Worm (Caenorhabditis elegans) whole organism, mixed stage, embryonic: Measurements from ENCODE around the gene C24H11.1.
A peak's percentile ranks its signal among the peaks of the same experiment; 100 is the strongest.
"Not testable (repeated sequence)": the region's sequence is repeated elsewhere in the genome, so short reads cannot be mapped to it uniquely, and the experiment has no call there.

Source experiments
- M03D4.4 ChIP-seq: sonication (generic microtip); optimal IDR thresholded peaks from 2 replicates; lab custom pipeline; 2017; ENCODE audit warnings: mild to moderate bottlenecking, missing genetic modification characterization, missing compliant biosample characterization
- bed-3 ChIP-seq: fragments of 200-800 bp; sonication (Bioruptor generic); optimal IDR thresholded peaks from 3 replicates; lab custom pipeline; 2018; ENCODE audit warnings: mild to moderate bottlenecking, missing genetic modification characterization, moderate library complexity, missing compliant biosample characterization
- blmp-1 ChIP-seq: fragments of 150-350 bp; optimal IDR thresholded peaks from 2 replicates; lab custom pipeline; 2014; ENCODE audit warnings: missing biosample characterization, missing genetic modification characterization
- ceh-39 ChIP-seq: fragments of 150-350 bp; optimal IDR thresholded peaks from 2 replicates; lab custom pipeline; 2014; ENCODE audit warnings: missing biosample characterization, missing genetic modification characterization
- ceh-43 ChIP-seq: fragments of 200-800 bp; sonication (Bioruptor generic); optimal IDR thresholded peaks from 2 replicates; lab custom pipeline; 2018; ENCODE audit warnings: mild to moderate bottlenecking, missing genetic modification characterization, moderate library complexity, missing compliant biosample characterization
- ceh-83 ChIP-seq: fragments of 200-800 bp; sonication (Bioruptor generic); optimal IDR thresholded peaks from 2 replicates; lab custom pipeline; 2018; ENCODE audit warnings: mild to moderate bottlenecking, missing genetic modification characterization, missing compliant biosample characterization
- ces-1 ChIP-seq: fragments of 150-350 bp; optimal IDR thresholded peaks from 2 replicates; lab custom pipeline; 2014; ENCODE audit warnings: missing biosample characterization, missing genetic modification reagents, missing genetic modification characterization
- cnd-1 ChIP-seq: fragments of 200-800 bp; sonication (Bioruptor generic); optimal IDR thresholded peaks from 2 replicates; lab custom pipeline; 2018; ENCODE audit warnings: mild to moderate bottlenecking, missing genetic modification characterization, missing compliant biosample characterization
- drap-1 ChIP-seq: fragments of 200-800 bp; sonication (Bioruptor generic); optimal IDR thresholded peaks from 3 replicates; lab custom pipeline; 2018; ENCODE audit warnings: mild to moderate bottlenecking, missing genetic modification characterization, missing compliant biosample characterization
- elt-1 ChIP-seq: sonication (generic microtip); optimal IDR thresholded peaks from 2 replicates; lab custom pipeline; 2017; ENCODE audit warnings: missing genetic modification characterization, mild to moderate bottlenecking, missing compliant biosample characterization, antibody characterized with exemption, moderate library complexity, borderline replicate concordance; ENCODE audit not compliant: insufficient read depth
- elt-3 ChIP-seq: fragments of 150-350 bp; optimal IDR thresholded peaks from 2 replicates; lab custom pipeline; 2014; ENCODE audit warnings: missing biosample characterization, missing genetic modification characterization
- flh-1 ChIP-seq: fragments of 200-800 bp; sonication (Bioruptor generic); optimal IDR thresholded peaks from 2 replicates; lab custom pipeline; 2018; ENCODE audit warnings: mild to moderate bottlenecking, missing genetic modification characterization, moderate library complexity, missing compliant biosample characterization
- hlh-1 ChIP-seq: fragments of 150-350 bp; optimal IDR thresholded peaks from 2 replicates; lab custom pipeline; 2014; ENCODE audit warnings: missing biosample characterization, missing genetic modification reagents, missing genetic modification characterization
- lin-13 ChIP-seq: fragments of 150-350 bp; optimal IDR thresholded peaks from 2 replicates; lab custom pipeline; 2014; ENCODE audit warnings: missing biosample characterization, missing genetic modification characterization
- lin-32 ChIP-seq: fragments of 200-800 bp; sonication (Bioruptor generic); optimal IDR thresholded peaks from 2 replicates; lab custom pipeline; 2018; ENCODE audit warnings: mild to moderate bottlenecking, missing genetic modification characterization, missing compliant biosample characterization
- lsy-2 ChIP-seq: fragments of 150-350 bp; optimal IDR thresholded peaks from 2 replicates; lab custom pipeline; 2014; ENCODE audit warnings: missing biosample characterization, missing genetic modification characterization
- mab-5 ChIP-seq: fragments of 150-350 bp; optimal IDR thresholded peaks from 2 replicates; lab custom pipeline; 2014; ENCODE audit warnings: missing biosample characterization, missing genetic modification characterization
- mls-2 ChIP-seq: sonication (generic microtip); optimal IDR thresholded peaks from 2 replicates; lab custom pipeline; 2016; ENCODE audit warnings: mild to moderate bottlenecking, missing genetic modification characterization, moderate library complexity, missing compliant biosample characterization
- nhr-2 ChIP-seq: fragments of 150-350 bp; optimal IDR thresholded peaks from 2 replicates; lab custom pipeline; 2014; ENCODE audit warnings: missing biosample characterization, missing genetic modification characterization
- nhr-237 ChIP-seq: fragments of 150-350 bp; optimal IDR thresholded peaks from 2 replicates; lab custom pipeline; 2014; ENCODE audit warnings: missing biosample characterization, missing genetic modification characterization
- nhr-28 ChIP-seq: fragments of 150-350 bp; optimal IDR thresholded peaks from 2 replicates; lab custom pipeline; 2014; ENCODE audit warnings: missing biosample characterization, missing genetic modification characterization
- nhr-76 ChIP-seq: sonication (generic microtip); optimal IDR thresholded peaks from 2 replicates; lab custom pipeline; 2017; ENCODE audit warnings: missing biosample characterization, missing genetic modification characterization
- pha-4 ChIP-seq: fragments of 150-350 bp; optimal IDR thresholded peaks from 2 replicates; lab custom pipeline; 2018; ENCODE audit warnings: missing biosample characterization, missing genetic modification reagents, missing genetic modification characterization
- sem-2 ChIP-seq: fragments of 200-800 bp; sonication (Bioruptor generic); optimal IDR thresholded peaks from 2 replicates; lab custom pipeline; 2018; ENCODE audit warnings: mild to moderate bottlenecking, missing genetic modification characterization, missing compliant biosample characterization
- tbx-8 ChIP-seq: fragments of 200-800 bp; sonication (Bioruptor generic); optimal IDR thresholded peaks from 2 replicates; lab custom pipeline; 2018; ENCODE audit warnings: mild to moderate bottlenecking, missing genetic modification characterization, moderate library complexity, missing compliant biosample characterization
- unc-39 ChIP-seq: fragments of 150-350 bp; optimal IDR thresholded peaks from 2 replicates; lab custom pipeline; 2014; ENCODE audit warnings: missing biosample characterization, missing genetic modification characterization
- unc-62 ChIP-seq: fragments of 150-350 bp; optimal IDR thresholded peaks from 2 replicates; lab custom pipeline; 2014; ENCODE audit warnings: missing biosample characterization, missing genetic modification reagents, missing genetic modification characterization
- zip-8 ChIP-seq: fragments of 150-350 bp; optimal IDR thresholded peaks from 2 replicates; lab custom pipeline; 2014; ENCODE audit warnings: missing biosample characterization, missing genetic modification characterization
- ztf-11 ChIP-seq: fragments of 150-350 bp; optimal IDR thresholded peaks from 2 replicates; lab custom pipeline; 2014; ENCODE audit warnings: missing biosample characterization, missing genetic modification characterization

The C24H11.1 gene

DNA sequence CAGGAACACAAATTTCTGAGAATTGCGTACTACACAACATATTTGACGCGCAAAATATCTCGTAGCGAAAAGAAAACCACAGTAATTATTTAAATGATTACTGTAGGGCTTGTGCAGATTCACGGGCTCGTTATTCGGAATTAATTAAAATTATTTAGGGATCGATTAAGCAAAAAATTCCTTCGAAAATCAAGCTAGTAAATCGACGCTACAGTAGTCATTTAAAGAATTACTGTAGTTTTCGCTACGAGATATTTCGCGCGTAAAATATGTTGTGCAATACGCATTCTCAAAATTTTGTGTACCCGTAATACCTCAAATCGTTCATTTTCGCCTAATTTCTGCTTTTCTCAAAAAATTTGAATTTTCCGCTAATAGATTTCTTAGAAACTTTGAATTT lies 36.7 kb upstream of the C24H11.1 start:
- TF ChIP-seq ces-1 (GFP tag; lab: Kevin White, UChicago), result no peak
- TF ChIP-seq zip-8, result no peak
- TF ChIP-seq nhr-237 (tag; lab: Kevin White, UChicago), result no peak
- TF ChIP-seq ceh-39, result no peak

DNA sequence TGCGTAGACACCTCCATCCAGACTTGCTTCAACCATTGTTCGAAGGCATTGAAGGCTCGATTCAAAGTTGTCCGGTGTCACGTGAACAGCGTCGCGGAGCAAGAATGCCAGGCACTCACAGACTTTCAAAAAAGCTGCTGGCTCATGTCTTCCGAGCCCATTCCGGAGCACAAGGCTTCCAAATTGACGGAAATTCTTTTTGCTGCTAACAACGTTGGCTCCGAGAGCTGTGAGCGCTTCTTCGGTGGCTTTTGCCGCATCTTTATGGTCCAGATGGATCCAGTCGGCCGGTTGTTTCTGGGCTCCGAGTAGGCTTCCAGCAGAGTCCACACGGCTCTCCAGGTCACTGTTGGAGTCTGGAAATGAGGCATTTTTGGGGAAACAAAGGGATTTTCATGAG lies 29.6 kb upstream of the C24H11.1 start:
- no peak for TF ChIP-seq nhr-76 (tag; lab: Kevin White, UChicago)
- TF ChIP-seq nhr-2 (tag; lab: Kevin White, UChicago), result no peak
- no peak for TF ChIP-seq drap-1 (GFP tag; lab: Kevin White, UChicago)
- no peak for TF ChIP-seq unc-62 (GFP tag; lab: Kevin White, UChicago)
- no peak for TF ChIP-seq nhr-28
- TF ChIP-seq zip-8, result no peak
- no peak for TF ChIP-seq lsy-2 (tag; lab: Kevin White, UChicago)
- no peak for TF ChIP-seq mab-5 (tag; lab: Kevin White, UChicago)
- no peak for TF ChIP-seq ceh-83 (GFP tag; lab: Kevin White, UChicago)
- no peak for TF ChIP-seq sem-2
- no peak for TF ChIP-seq hlh-1 (tag; lab: Kevin White, UChicago)
- TF ChIP-seq M03D4.4 (tag; lab: Kevin White, UChicago), result no peak
- TF ChIP-seq elt-1 (tag; lab: Kevin White, UChicago), result no peak
- TF ChIP-seq ceh-39, result no peak
- no peak for TF ChIP-seq blmp-1 (tag; lab: Kevin White, UChicago)
- TF ChIP-seq pha-4 (tag; lab: Kevin White, UChicago), result no peak
- no peak for TF ChIP-seq lin-32 (GFP tag; lab: Kevin White, UChicago)

DNA sequence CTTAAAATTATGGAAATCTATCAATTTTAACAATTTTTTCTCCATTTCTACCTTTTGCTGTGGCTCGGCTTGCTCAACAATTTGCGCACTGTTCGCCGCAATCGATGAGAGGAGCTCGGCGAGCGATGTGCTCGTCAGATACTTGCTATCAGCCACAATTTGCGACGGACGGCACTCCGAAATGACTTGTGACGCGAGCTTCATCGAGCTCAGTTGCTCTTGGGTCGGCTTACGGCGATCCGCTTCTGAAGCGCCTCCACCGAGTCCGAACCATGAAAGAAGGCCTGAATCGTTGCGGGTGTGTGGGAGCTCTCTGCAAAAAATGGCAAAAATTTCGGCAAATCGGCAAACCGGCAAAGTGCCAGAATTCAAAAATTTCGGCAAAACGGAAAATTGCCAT lies 26.8 kb upstream of the C24H11.1 start:
- TF ChIP-seq ceh-43 (GFP tag; lab: Kevin White, UChicago), result no peak
- TF ChIP-seq mab-5 (tag; lab: Kevin White, UChicago), result no peak
- no peak for TF ChIP-seq nhr-237 (tag; lab: Kevin White, UChicago)
- TF ChIP-seq ztf-11 (tag; lab: Kevin White, UChicago), result no peak
- no peak for TF ChIP-seq hlh-1 (tag; lab: Kevin White, UChicago)
- TF ChIP-seq elt-3 (tag; lab: Kevin White, UChicago), result no peak
- no peak for TF ChIP-seq lsy-2 (tag; lab: Kevin White, UChicago)
- TF ChIP-seq flh-1 (GFP tag; lab: Kevin White, UChicago), result no peak
- TF ChIP-seq cnd-1 (tag; lab: Kevin White, UChicago), result no peak
- no peak for TF ChIP-seq lin-32 (GFP tag; lab: Kevin White, UChicago)
- TF ChIP-seq mls-2 (tag; lab: Kevin White, UChicago), result no peak
- TF ChIP-seq nhr-2 (tag; lab: Kevin White, UChicago), result no peak
- no peak for TF ChIP-seq drap-1 (GFP tag; lab: Kevin White, UChicago)
- no peak for TF ChIP-seq bed-3 (GFP tag; lab: Kevin White, UChicago)
- TF ChIP-seq sem-2, result no peak
- no peak for TF ChIP-seq ceh-39

DNA sequence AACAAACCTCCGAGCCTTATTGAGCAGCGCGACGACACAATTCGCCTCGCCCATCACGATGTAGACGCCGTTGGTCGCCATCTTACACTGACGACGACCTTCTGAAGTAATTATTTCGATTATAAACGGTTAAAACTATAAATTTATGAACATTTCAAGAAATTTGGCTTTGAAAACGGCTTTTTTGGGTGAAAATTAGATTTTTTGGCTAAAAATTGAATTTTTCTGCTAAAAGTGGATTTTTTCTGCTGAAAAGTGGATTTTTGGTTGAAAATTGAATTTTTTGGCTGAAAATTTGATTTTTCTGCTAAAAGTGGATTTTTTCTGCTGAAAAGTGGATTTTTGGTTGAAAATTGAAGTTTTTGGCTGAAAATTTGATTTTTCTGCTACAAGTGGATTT lies 13.9 kb upstream of the C24H11.1 start, which contains the start of gene gbf-1:
Gene gbf-1 (minus strand): TSS at position 101 of the 400 bp plus-strand sequence.
- not testable (repeated sequence) for TF ChIP-seq blmp-1 (tag; lab: Kevin White, UChicago); flh-1 (GFP tag; lab: Kevin White, UChicago); tbx-8 (GFP tag; lab: Kevin White, UChicago)

DNA sequence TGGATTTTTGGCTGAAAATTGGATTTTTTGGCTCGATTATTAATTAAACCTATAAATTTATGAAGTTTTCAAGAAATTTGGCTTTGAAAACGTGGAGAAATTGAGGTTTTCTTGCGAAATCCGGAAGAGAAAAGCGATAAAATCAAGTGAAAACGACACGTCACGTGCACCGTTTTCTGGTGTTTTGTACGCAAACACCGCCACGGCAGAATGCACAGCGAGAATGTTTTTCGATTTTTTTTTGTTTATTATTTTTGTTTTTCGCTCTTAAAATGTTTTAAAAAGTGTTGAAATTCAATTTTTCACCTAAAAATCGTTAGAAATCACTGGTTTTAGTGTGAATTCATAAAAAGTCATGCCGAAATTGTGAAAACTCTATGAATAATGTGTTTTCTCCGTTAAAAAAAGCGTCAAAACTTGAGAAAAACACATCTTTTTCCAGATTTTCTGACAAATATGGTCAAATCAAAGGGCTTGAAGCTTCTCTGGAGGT lies 12.9 kb upstream of the C24H11.1 start, which contains the start of gene immp-1:
Gene immp-1 (plus strand): TSS at position 443 of the 493 bp plus-strand sequence.
- TF ChIP-seq lin-13 (tag; lab: Kevin White, UChicago), result no peak
- no peak for TF ChIP-seq bed-3 (GFP tag; lab: Kevin White, UChicago)
- TF ChIP-seq ces-1 (GFP tag; lab: Kevin White, UChicago), result peak; percentile 16
- TF ChIP-seq blmp-1 (tag; lab: Kevin White, UChicago), result peak; percentile 71
- no peak for TF ChIP-seq pha-4 (tag; lab: Kevin White, UChicago)
- TF ChIP-seq hlh-1 (tag; lab: Kevin White, UChicago), result no peak
- peak; percentile 19 for TF ChIP-seq lsy-2 (tag; lab: Kevin White, UChicago)

DNA sequence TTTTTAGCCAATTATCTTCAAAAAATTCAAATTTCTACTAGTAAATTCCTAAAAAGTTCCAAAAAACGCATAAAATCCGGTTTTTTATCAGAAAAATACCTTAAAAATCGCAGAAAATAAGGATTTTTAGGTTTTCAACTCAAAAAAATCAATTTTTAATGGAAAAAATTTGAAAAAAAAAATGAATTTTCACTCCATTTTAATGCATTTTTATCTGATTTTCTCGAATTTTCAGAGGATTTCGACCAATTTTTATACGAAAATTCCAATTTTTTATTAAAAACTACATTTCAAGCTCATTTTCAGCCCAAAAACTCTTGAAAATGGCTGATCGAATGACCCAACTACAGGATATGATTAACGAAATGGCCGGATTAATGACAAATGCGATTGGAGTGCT lies 10.2 kb upstream of the C24H11.1 start, which contains the start of gene mdt-21:
Gene mdt-21 (plus strand): TSS at position 301 of the 400 bp plus-strand sequence.
- no peak for TF ChIP-seq zip-8
- no peak for TF ChIP-seq unc-39
- no peak for TF ChIP-seq flh-1 (GFP tag; lab: Kevin White, UChicago)
- no peak for TF ChIP-seq nhr-28
